Worm (Caenorhabditis elegans): ENCODE results near the gene Y50D4A.1.
A peak's percentile ranks its signal among the peaks of the same experiment; 100 is the strongest.
"Not testable (repeated sequence)": the region's sequence is repeated elsewhere in the genome, so short reads cannot be mapped to it uniquely, and the experiment has no call there.

Y50D4A.1 gene

ce11 chrV:1179279-1179678 is 28.4 kb upstream of the Y50D4A.1 start, which contains the start of gene F25A2.1:
Gene F25A2.1, plus strand, starts transcription at chrV:1179579.
- TF ChIP-seq K09A11.1 (tag; optimal IDR thresholded peaks at IDR 0.05; ENCODE audit: insufficient read depth), result no peak
- TF ChIP-seq ceh-14 (tag; optimal IDR thresholded peaks at IDR 0.05), result no peak
- no peak for TF ChIP-seq gmeb-2 (tag; optimal IDR thresholded peaks at IDR 0.05)
- no peak for TF ChIP-seq ceh-19 (GFP tag; optimal IDR thresholded peaks at IDR 0.05)
- TF ChIP-seq fax-1 (tag; optimal IDR thresholded peaks at IDR 0.05), result no peak
- no peak for TF ChIP-seq ets-4 (tag; optimal IDR thresholded peaks at IDR 0.05)
- no peak for TF ChIP-seq che-1 (tag; optimal IDR thresholded peaks at IDR 0.05)
- no peak for TF ChIP-seq nhr-232 (tag; optimal IDR thresholded peaks at IDR 0.05)
- no peak for TF ChIP-seq elt-2 (tag; optimal IDR thresholded peaks at IDR 0.05)

- TF ChIP-seq F13H6.1 (tag; optimal IDR thresholded peaks at IDR 0.05) (no peak), ceh-2 (tag; optimal IDR thresholded peaks at IDR 0.05) (no peak), ref-2 (tag; optimal IDR thresholded peaks at IDR 0.05) (peak; percentile 29), unc-42 (tag; optimal IDR thresholded peaks at IDR 0.05) (peak; percentile 13)
Observed at ce11 chrV:1195995-1196394, 11.7 kb upstream of the Y50D4A.1 start, which contains the start of the genes wrb-1 and Y50D4A.4. Gene wrb-1, plus strand, starts transcription at chrV:1196072. Gene Y50D4A.4, minus strand, starts transcription at chrV:1196127.

DNA sequence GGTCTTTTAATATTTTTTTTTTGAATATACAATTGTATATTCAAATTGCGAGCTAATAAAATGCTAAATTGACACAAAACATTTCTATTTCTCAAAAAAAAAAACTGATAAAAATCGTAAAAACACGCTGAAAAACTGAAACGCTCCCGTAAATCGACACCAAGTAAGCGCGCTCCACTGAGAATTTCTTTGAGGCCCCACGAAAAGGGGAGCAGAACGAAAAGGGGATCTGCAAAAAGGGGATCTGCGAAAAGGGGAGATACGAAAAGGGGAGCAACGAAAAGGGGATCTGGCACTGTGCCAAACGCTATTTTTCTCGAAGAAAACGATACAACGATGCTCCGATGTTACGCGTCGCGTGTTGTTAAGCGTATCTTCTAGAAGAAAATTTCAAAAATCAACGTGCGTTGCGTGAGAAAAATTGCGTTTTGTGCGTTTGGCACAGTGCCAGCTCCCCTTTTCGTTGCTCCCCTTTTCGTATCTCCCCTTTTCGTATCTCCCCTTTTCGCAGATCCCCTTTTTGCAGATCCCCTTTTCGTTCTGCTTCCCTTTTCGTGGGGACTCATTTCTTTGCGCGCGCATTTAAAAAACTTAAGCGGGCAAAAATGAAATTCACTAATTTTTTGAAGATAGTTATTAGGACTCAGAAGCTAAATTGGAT is 10.5 kb upstream of the Y50D4A.1 start:
- TF ChIP-seq hlh-8 (tag; optimal IDR thresholded peaks at IDR 0.05) (peak; percentile 62), ets-4 (tag; optimal IDR thresholded peaks at IDR 0.05) (peak; percentile 86), ceh-6 (GFP tag; optimal IDR thresholded peaks at IDR 0.05) (peak; percentile 29), ceh-19 (GFP tag; optimal IDR thresholded peaks at IDR 0.05) (peak; percentile 30), hlh-6 (tag; optimal IDR thresholded peaks at IDR 0.05) (peak; percentile 68), unc-86 (tag; optimal IDR thresholded peaks at IDR 0.05) (peak; percentile 36), C08G9.2 (tag; optimal IDR thresholded peaks at IDR 0.05) (peak; percentile 93), ceh-14 (tag; optimal IDR thresholded peaks at IDR 0.05) (peak; percentile 92), fax-1 (tag; optimal IDR thresholded peaks at IDR 0.05) (peak; percentile 86), F13H6.1 (tag; optimal IDR thresholded peaks at IDR 0.05) (peak; percentile 81), pag-3 (tag; optimal IDR thresholded peaks at IDR 0.05; ENCODE audit: borderline replicate concordance) (peak; percentile 80), tbx-2 (tag; optimal IDR thresholded peaks at IDR 0.05) (peak; percentile 86), pqm-1 (tag; optimal IDR thresholded peaks at IDR 0.05) (peak; percentile 20), ceh-34 (tag; optimal IDR thresholded peaks at IDR 0.05) (peak; percentile 83), tbx-7 (tag; optimal IDR thresholded peaks at IDR 0.05) (peak; percentile 81), ceh-31 (tag; optimal IDR thresholded peaks at IDR 0.05) (peak; percentile 99), mec-3 (tag; optimal IDR thresholded peaks at IDR 0.05; ENCODE audit: borderline replicate concordance) (peak; percentile 86), unc-3 (GFP tag; conservative IDR thresholded peaks at IDR 0.05) (peak; percentile 59), syd-9 (tag; optimal IDR thresholded peaks at IDR 0.05) (peak; percentile 65), elt-2 (tag; optimal IDR thresholded peaks at IDR 0.05) (peak; percentile 29), unc-42 (tag; optimal IDR thresholded peaks at IDR 0.05) (peak; percentile 64), lim-6 (tag; optimal IDR thresholded peaks at IDR 0.05) (peak; percentile 84), ahr-1 (tag; optimal IDR thresholded peaks at IDR 0.05) (peak; percentile 19), fkh-6 (tag; optimal IDR thresholded peaks at IDR 0.05) (peak; percentile 22), gmeb-2 (tag; optimal IDR thresholded peaks at IDR 0.05) (peak; percentile 33), dmd-4 (tag; optimal IDR thresholded peaks at IDR 0.05; ENCODE audit: borderline replicate concordance) (peak; percentile 83), ref-2 (tag; optimal IDR thresholded peaks at IDR 0.05) (peak; percentile 89), rnt-1 (tag; optimal IDR thresholded peaks at IDR 0.05) (peak; percentile 84), zip-5 (tag; optimal IDR thresholded peaks at IDR 0.05) (peak; percentile 63), ceh-2 (tag; optimal IDR thresholded peaks at IDR 0.05) (peak; percentile 85), ceh-18 (tag; optimal IDR thresholded peaks at IDR 0.05) (peak; percentile 67)
- TF ChIP-seq unc-3 (tag; optimal IDR thresholded peaks at IDR 0.05), result not testable (repeated sequence)

Data from whole organism, late embryonic.